Worm (Caenorhabditis elegans) whole organism, L1 larva: ENCODE data around the gene str-225.
"Not testable (repeated sequence)": the region's sequence is repeated elsewhere in the genome, so short reads cannot be mapped to it uniquely, and the experiment has no call there.

Experiments
- C04F5.9 ChIP-seq: sonication (generic microtip); optimal IDR thresholded peaks from 2 replicates; lab custom pipeline; 2016; ENCODE audit warnings: missing genetic modification characterization, missing compliant biosample characterization
- C16A3.4 ChIP-seq: fragments of 150-350 bp; optimal IDR thresholded peaks from 2 replicates; lab custom pipeline; 2014; ENCODE audit warnings: missing biosample characterization, missing genetic modification characterization
- Y116A8C.19 ChIP-seq: sonication (generic microtip); optimal IDR thresholded peaks from 2 replicates; lab custom pipeline; 2016; ENCODE audit warnings: missing compliant biosample characterization, missing genetic modification characterization, borderline replicate concordance
- dsc-1 ChIP-seq: sonication (generic microtip); optimal IDR thresholded peaks from 2 replicates; lab custom pipeline; 2016; ENCODE audit warnings: mild to moderate bottlenecking, missing genetic modification characterization, missing compliant biosample characterization
- efl-1 ChIP-seq, 4 experiments: fragments of 150-350 bp; optimal IDR thresholded peaks in 3 of 4; peaks in 1 of 4; 1 replicate in 1 of 4; 2 replicates in 3 of 4; lab custom pipeline; 2014; ENCODE audit warnings: missing biosample characterization in 2 of 4, missing genetic modification characterization in 2 of 4, missing genetic modification reagents in 2 of 4
- egl-13 ChIP-seq: sonication (generic microtip); optimal IDR thresholded peaks from 2 replicates; lab custom pipeline; 2016; ENCODE audit warnings: missing genotype, missing genetic modification reagents, missing genetic modification characterization, missing compliant biosample characterization
- elt-2 ChIP-seq: sonication (generic microtip); optimal IDR thresholded peaks from 2 replicates; lab custom pipeline; 2016; ENCODE audit warnings: missing genetic modification characterization, mild to moderate bottlenecking, inconsistent platforms, missing compliant biosample characterization, missing genetic modification reagents
- fkh-10 ChIP-seq: sonication (generic microtip); optimal IDR thresholded peaks from 2 replicates; lab custom pipeline; 2017; ENCODE audit warnings: missing biosample characterization, missing genetic modification reagents, missing genetic modification characterization
- fos-1 ChIP-seq: fragments of 150-350 bp; optimal IDR thresholded peaks from 2 replicates; lab custom pipeline; 2014; ENCODE audit warnings: missing biosample characterization, missing genetic modification characterization
- hlh-4 ChIP-seq: sonication (generic microtip); optimal IDR thresholded peaks from 2 replicates; lab custom pipeline; 2016; ENCODE audit warnings: mild to moderate bottlenecking, missing genetic modification characterization, missing compliant biosample characterization
- hpl-2 ChIP-seq: fragments of 150-350 bp; optimal IDR thresholded peaks from 2 replicates; lab custom pipeline; 2014; ENCODE audit warnings: missing biosample characterization, missing genetic modification reagents, missing genetic modification characterization
- isw-1 ChIP-seq: fragments of 200-800 bp; sonication (Bioruptor generic); IDR thresholded peaks from 2 replicates; pipeline ENCODE4 v1.3.6; 2022; ENCODE audit warnings: missing genetic modification characterization, missing compliant biosample characterization
- lin-13 ChIP-seq: fragments of 150-350 bp; optimal IDR thresholded peaks from 2 replicates; lab custom pipeline; 2014; ENCODE audit warnings: missing biosample characterization, missing genetic modification reagents, missing genetic modification characterization
- lin-15B ChIP-seq: fragments of 150-350 bp; sonication (generic microtip); optimal IDR thresholded peaks from 3 replicates; lab custom pipeline; 2014; ENCODE audit warnings: missing biosample characterization, missing genetic modification characterization
- lsy-2 ChIP-seq, 2 experiments: fragments of 150-350 bp; optimal IDR thresholded peaks; 2 replicates each; lab custom pipeline; 2014; ENCODE audit warnings: missing biosample characterization in 2 of 2, missing genetic modification characterization in 2 of 2
- mab-9 ChIP-seq: fragments of 200-800 bp; sonication (Bioruptor generic); IDR thresholded peaks from 2 replicates; pipeline ENCODE4 v1.3.6; 2022; ENCODE audit warnings: missing genetic modification reagents, missing genetic modification characterization, missing compliant biosample characterization
- mep-1 ChIP-seq: fragments of 150-350 bp; optimal IDR thresholded peaks from 2 replicates; lab custom pipeline; 2014; ENCODE audit warnings: missing biosample characterization, missing genetic modification characterization
- nhr-237 ChIP-seq: fragments of 150-350 bp; optimal IDR thresholded peaks from 2 replicates; lab custom pipeline; 2014; ENCODE audit warnings: missing biosample characterization, missing genetic modification characterization
- nhr-28 ChIP-seq: fragments of 150-350 bp; optimal IDR thresholded peaks from 2 replicates; lab custom pipeline; 2014; ENCODE audit warnings: missing biosample characterization, missing genetic modification characterization
- nhr-76 ChIP-seq: sonication (generic microtip); optimal IDR thresholded peaks from 2 replicates; lab custom pipeline; 2017; ENCODE audit warnings: missing biosample characterization, missing genetic modification characterization
- nhr-77 ChIP-seq: fragments of 150-350 bp; optimal IDR thresholded peaks from 2 replicates; lab custom pipeline; 2014; ENCODE audit warnings: missing biosample characterization, missing genetic modification characterization
- nhr-85 ChIP-seq: sonication (generic microtip); peaks from one replicate; lab custom pipeline; 2016; ENCODE audit warnings: missing genetic modification characterization, inconsistent platforms, missing compliant biosample characterization
- pqm-1 ChIP-seq: sonication (generic microtip); optimal IDR thresholded peaks from 3 replicates; lab custom pipeline; 2017; ENCODE audit warnings: missing biosample characterization, missing genetic modification characterization
- skn-1 ChIP-seq: fragments of 150-350 bp; optimal IDR thresholded peaks from 2 replicates; lab custom pipeline; 2014; ENCODE audit warnings: missing biosample characterization, missing genetic modification characterization
- snpc-4 ChIP-seq: fragments of 150-350 bp; optimal IDR thresholded peaks from 2 replicates; lab custom pipeline; 2014; ENCODE audit warnings: missing biosample characterization, missing genetic modification characterization
- snu-23 ChIP-seq: sonication (generic microtip); optimal IDR thresholded peaks from 2 replicates; lab custom pipeline; 2016; ENCODE audit warnings: missing genetic modification characterization, missing compliant biosample characterization
- sox-4 ChIP-seq: sonication (generic microtip); optimal IDR thresholded peaks from 2 replicates; lab custom pipeline; 2016; ENCODE audit warnings: missing genetic modification characterization, missing compliant biosample characterization
- sptf-1 ChIP-seq: fragments of 150-350 bp; optimal IDR thresholded peaks from 2 replicates; lab custom pipeline; 2014; ENCODE audit warnings: missing biosample characterization, missing genetic modification characterization
- sup-37 ChIP-seq: fragments of 200-800 bp; sonication (Bioruptor generic); optimal IDR thresholded peaks from 2 replicates; lab custom pipeline; 2018; ENCODE audit warnings: mild to moderate bottlenecking, missing genetic modification characterization, missing compliant biosample characterization
- unc-130 ChIP-seq: fragments of 150-350 bp; optimal IDR thresholded peaks from 2 replicates; lab custom pipeline; 2017; ENCODE audit warnings: missing biosample characterization, missing genetic modification characterization, inconsistent platforms
- unc-86 ChIP-seq: sonication (generic microtip); optimal IDR thresholded peaks from 2 replicates; lab custom pipeline; 2016; ENCODE audit warnings: missing genetic modification characterization, missing compliant biosample characterization
- unc-98 ChIP-seq: fragments of 200-800 bp; sonication (Bioruptor generic); IDR thresholded peaks from 2 replicates; pipeline ENCODE4 v1.3.6; 2022; ENCODE audit warnings: missing genetic modification characterization, missing compliant biosample characterization
- vab-15 ChIP-seq: sonication (generic microtip); optimal IDR thresholded peaks from 2 replicates; lab custom pipeline; 2017; ENCODE audit warnings: missing genotype, mild to moderate bottlenecking, missing genetic modification characterization, missing compliant biosample characterization
- zag-1 ChIP-seq: fragments of 150-350 bp; optimal IDR thresholded peaks from 2 replicates; lab custom pipeline; 2014; ENCODE audit warnings: missing biosample characterization, missing genetic modification characterization

str-225 gene

ce11 chrV:3506252-3506651 is 1.4 kb upstream of the str-225 start, which contains the start of gene ugt-64:
TSS of gene ugt-64 (minus strand) at chrV:3506352.
- not testable (repeated sequence) for TF ChIP-seq pqm-1, dsc-1, skn-1 (tag; lab: Kevin White, UChicago)

- TF ChIP-seq zag-1 (tag; lab: Kevin White, UChicago) (no peak), vab-15 (no peak), hpl-2 (no peak), sptf-1 (tag; lab: Kevin White, UChicago) (no peak), unc-130 (no peak), nhr-77 (tag; lab: Kevin White, UChicago) (no peak), snpc-4 (tag; lab: Kevin White, UChicago) (no peak), nhr-28 (tag; lab: Kevin White, UChicago) (no peak), efl-1 (optimal IDR thresholded peaks at IDR 0.05; lab: Kevin White, UChicago) (no peak), efl-1 (GFP tag; optimal IDR thresholded peaks at IDR 0.05 in 1 of 2; lab: Kevin White, UChicago) (no peak), lin-13 (no peak), fos-1 (tag; lab: Kevin White, UChicago) (no peak), fkh-10 (GFP tag; lab: Kevin White, UChicago) (no peak), lsy-2 (tag; optimal IDR thresholded peaks at IDR 0.05; lab: Kevin White, UChicago) (no peak), C04F5.9 (tag; lab: Kevin White, UChicago) (no peak), sup-37 (GFP tag; lab: Kevin White, UChicago) (no peak), hlh-4 (tag; lab: Kevin White, UChicago) (no peak), nhr-237 (tag; lab: Kevin White, UChicago) (no peak), nhr-85 (tag; lab: Kevin White, UChicago) (no peak)
Observed at ce11 chrV:3509878-3510277, 2.3 kb downstream of the str-225 start, which contains the start of gene str-228. TSS of gene str-228 (plus strand) at chrV:3510178.

- TF ChIP-seq nhr-77 (tag; lab: Kevin White, UChicago): no peak
- TF ChIP-seq nhr-28 (tag; lab: Kevin White, UChicago): no peak
- TF ChIP-seq Y116A8C.19 (tag; lab: Kevin White, UChicago): no peak
- TF ChIP-seq mep-1: no peak
- no peak for TF ChIP-seq sox-4 (tag; lab: Kevin White, UChicago)
- no peak for TF ChIP-seq snu-23 (GFP tag; lab: Kevin White, UChicago)
- TF ChIP-seq lin-15B (tag; lab: Kevin White, UChicago): no peak
- no peak for TF ChIP-seq vab-15
- TF ChIP-seq unc-98: no peak
- no peak for TF ChIP-seq isw-1 (GFP tag; lab: Robert Waterston, UW)
- no peak for TF ChIP-seq nhr-237 (tag; lab: Kevin White, UChicago)
- no peak for TF ChIP-seq mab-9
- TF ChIP-seq egl-13 (tag; lab: Kevin White, UChicago): no peak
Observed at ce11 chrV:3512381-3512780, 4.8 kb downstream of the str-225 start, which contains the start of gene str-226. TSS of gene str-226 (plus strand) at chrV:3512681.

- TF ChIP-seq C16A3.4 (tag; lab: Kevin White, UChicago) (no peak), unc-86 (tag; lab: Kevin White, UChicago) (no peak)
Observed at ce11 chrV:3517889-3518288, 10.3 kb downstream of the str-225 start, which contains the start of gene str-227. TSS of gene str-227 (plus strand) at chrV:3518189.

ce11 chrV:3523262-3523661 is 15.6 kb downstream of the str-225 start, which contains the start of gene irg-1:
TSS of gene irg-1 (plus strand) at chrV:3523587.
- TF ChIP-seq nhr-76 (tag; lab: Kevin White, UChicago): no peak
- peak; percentile 37 for TF ChIP-seq elt-2 (tag; lab: Kevin White, UChicago)
